Fruit fly (Drosophila melanogaster): ENCODE data around the gene tefu.

DNA sequence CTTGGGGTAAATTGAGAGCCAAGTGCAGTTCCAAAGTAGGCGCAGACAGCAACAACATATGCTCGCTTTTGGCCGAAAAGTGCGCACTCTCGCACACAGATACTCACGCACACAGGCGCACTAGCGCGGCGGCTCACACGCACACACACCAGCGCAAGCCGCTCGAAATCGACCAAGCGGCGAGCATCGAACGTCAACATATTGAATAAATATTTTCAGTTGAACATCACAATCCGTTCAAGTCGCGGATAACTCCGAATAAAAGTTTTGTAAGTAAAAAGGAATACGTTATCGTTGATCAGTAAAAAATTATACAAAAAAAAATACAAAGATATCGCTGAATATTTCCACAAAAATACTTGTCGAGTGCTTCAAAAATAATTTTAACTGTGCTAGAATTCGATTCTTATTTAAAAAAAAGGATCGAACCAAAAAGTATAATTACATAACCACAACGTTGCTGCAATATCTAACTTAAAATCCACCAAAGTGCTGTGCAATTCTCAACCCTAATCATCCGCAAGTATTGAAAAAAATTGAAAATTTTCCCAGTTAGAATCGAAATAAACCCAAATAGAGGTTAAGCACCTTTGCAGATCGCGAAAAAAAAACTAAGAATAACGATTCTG is 39.4 kb upstream of the tefu start:
- TF ChIP-seq psq (optimal IDR thresholded peaks at IDR 0.05): no peak
- TF ChIP-seq Sin3A (optimal IDR thresholded peaks at IDR 0.05): no peak
- TF ChIP-seq insv (optimal IDR thresholded peaks at IDR 0.05): no peak
- no peak for TF ChIP-seq h (optimal IDR thresholded peaks at IDR 0.05)

All from Kc167 (cell line).